Worm (Caenorhabditis elegans): ENCODE data around the gene F48F5.6.
A peak's percentile ranks its signal among the peaks of the same experiment; 100 is the strongest.

The F48F5.6 gene

DNA sequence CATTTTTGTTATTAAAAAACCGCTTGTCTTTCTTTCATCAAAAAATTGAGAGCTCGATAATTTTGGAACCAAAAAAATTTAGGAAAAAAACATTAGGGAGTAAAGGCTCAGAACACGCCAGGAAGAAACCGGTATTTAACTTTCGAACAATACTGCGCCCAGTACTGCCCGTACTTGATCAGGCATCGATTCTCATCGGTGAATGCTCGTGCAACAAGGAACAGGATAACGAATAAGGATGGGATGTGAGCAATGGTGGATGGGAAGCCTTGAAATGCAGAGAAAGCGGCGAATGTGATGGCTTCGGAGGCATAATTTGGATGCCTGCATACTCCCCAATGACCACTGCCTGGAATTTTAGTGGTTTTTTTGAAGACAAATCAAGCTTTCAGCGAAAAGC lies 27.8 kb upstream of the F48F5.6 start:
- TF ChIP-seq ztf-4 (tag; optimal IDR thresholded peaks at IDR 0.05): no peak
- no peak for TF ChIP-seq nhr-84 (tag; optimal IDR thresholded peaks at IDR 0.05)
- TF ChIP-seq isw-1 (GFP tag; IDR thresholded peaks at IDR 0.05): no peak
- TF ChIP-seq pqm-1 (tag; optimal IDR thresholded peaks at IDR 0.05): no peak
- no peak for TF ChIP-seq hpl-2 (GFP tag; optimal IDR thresholded peaks at IDR 0.05)
- no peak for TF ChIP-seq skn-1 (tag; optimal IDR thresholded peaks at IDR 0.05)
- no peak for TF ChIP-seq F16B12.6 (tag; optimal IDR thresholded peaks at IDR 0.05)
- TF ChIP-seq ces-1 (GFP tag; optimal IDR thresholded peaks at IDR 0.05): no peak
- no peak for TF ChIP-seq mef-2 (tag; optimal IDR thresholded peaks at IDR 0.05)
- no peak for TF ChIP-seq C16A3.4 (tag; optimal IDR thresholded peaks at IDR 0.05)
- no peak for TF ChIP-seq lin-39 (tag; optimal IDR thresholded peaks at IDR 0.05)
- TF ChIP-seq nhr-12 (tag; optimal IDR thresholded peaks at IDR 0.05): no peak
- no peak for TF ChIP-seq tbx-2 (tag; optimal IDR thresholded peaks at IDR 0.05)
- TF ChIP-seq Y116A8C.19 (tag; optimal IDR thresholded peaks at IDR 0.05; ENCODE audit: borderline replicate concordance): no peak
- no peak for TF ChIP-seq fkh-4 (tag; optimal IDR thresholded peaks at IDR 0.05; ENCODE audit: borderline replicate concordance)
- TF ChIP-seq unc-98 (GFP tag; IDR thresholded peaks at IDR 0.05): no peak

DNA sequence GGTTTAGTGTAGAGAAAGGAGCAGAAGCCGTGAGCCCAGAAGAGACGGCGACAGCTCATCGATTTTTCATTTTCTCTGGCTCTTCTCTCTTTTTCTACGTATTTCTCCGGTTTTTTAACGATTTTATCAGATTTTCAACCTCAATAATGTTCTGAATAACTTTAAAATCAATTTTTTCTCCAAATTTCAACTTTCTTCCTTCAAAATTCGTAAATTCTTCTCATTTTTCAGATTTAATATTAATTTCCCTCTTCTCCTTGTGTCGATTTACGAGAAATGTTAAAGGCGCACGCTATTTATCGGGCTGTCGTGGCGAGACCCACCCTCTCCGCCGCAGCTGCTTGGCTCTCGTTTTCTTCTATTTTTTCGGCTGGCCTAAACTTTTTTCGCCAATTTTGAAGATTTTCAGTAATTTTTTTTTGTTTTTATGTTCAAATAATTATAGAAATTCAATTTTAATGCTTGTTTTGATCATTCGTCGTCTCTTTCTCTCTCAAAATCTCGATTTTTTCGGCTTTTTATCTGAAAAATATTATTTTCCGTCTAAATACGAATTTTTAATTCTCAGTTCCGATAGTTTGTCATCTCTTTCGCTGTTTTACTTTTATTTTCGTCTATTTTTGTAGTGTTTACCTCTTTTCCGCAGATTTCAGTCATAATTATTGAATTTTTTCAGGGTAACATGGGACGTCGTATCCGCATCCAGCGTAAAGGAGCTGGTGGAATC lies 26.2 kb upstream of the F48F5.6 start, which contains the start of the genes calf-1 and rpl-2:
Gene calf-1, minus strand, starts transcription at position 77 of the 727 bp plus-strand sequence.
Gene rpl-2, plus strand, starts transcription at position 677 of the 727 bp plus-strand sequence.
- TF ChIP-seq dpl-1 (GFP tag; optimal IDR thresholded peaks at IDR 0.05): peak; percentile 55 to 67 (median 63)
- TF ChIP-seq hlh-4 (tag; optimal IDR thresholded peaks at IDR 0.05): no peak
- no peak for TF ChIP-seq fos-1 (tag; optimal IDR thresholded peaks at IDR 0.05)
- TF ChIP-seq ztf-4 (tag; optimal IDR thresholded peaks at IDR 0.05): no peak
- no peak for TF ChIP-seq egl-13 (tag; optimal IDR thresholded peaks at IDR 0.05)
- TF ChIP-seq lin-35 (GFP tag; optimal IDR thresholded peaks at IDR 0.05): peak; percentile 62 to 84
- no peak for TF ChIP-seq pax-3 (tag; optimal IDR thresholded peaks at IDR 0.05)
- no peak for TF ChIP-seq unc-86 (tag; optimal IDR thresholded peaks at IDR 0.05)
- no peak for TF ChIP-seq mdl-1 (tag; optimal IDR thresholded peaks at IDR 0.05)
- no peak for TF ChIP-seq nhr-28 (tag; optimal IDR thresholded peaks at IDR 0.05)
- no peak for TF ChIP-seq nhr-11 (tag; optimal IDR thresholded peaks at IDR 0.05)
- no peak for TF ChIP-seq zip-4 (GFP tag; optimal IDR thresholded peaks at IDR 0.05)
- no peak for TF ChIP-seq ceh-8 (GFP tag; optimal IDR thresholded peaks at IDR 0.05)
- peak; percentile 9 for TF ChIP-seq nhr-237 (tag; optimal IDR thresholded peaks at IDR 0.05)
- peak; percentile 57 for TF ChIP-seq dsc-1 (tag; optimal IDR thresholded peaks at IDR 0.05)
- TF ChIP-seq snu-23 (GFP tag; optimal IDR thresholded peaks at IDR 0.05): peak; percentile 79
- no peak for TF ChIP-seq grh-1 (GFP tag; IDR thresholded peaks at IDR 0.05)
- TF ChIP-seq ztf-11 (tag; optimal IDR thresholded peaks at IDR 0.05): no peak
- no peak for TF ChIP-seq Y116A8C.19 (tag; optimal IDR thresholded peaks at IDR 0.05; ENCODE audit: borderline replicate concordance)
- TF ChIP-seq C34B4.2 (tag; optimal IDR thresholded peaks at IDR 0.05): no peak
- TF ChIP-seq vab-15 (tag; optimal IDR thresholded peaks at IDR 0.05): no peak
- TF ChIP-seq nhr-71 (tag; optimal IDR thresholded peaks at IDR 0.05): peak; percentile 78
- TF ChIP-seq lin-13 (GFP tag; optimal IDR thresholded peaks at IDR 0.05): peak; percentile 28
- TF ChIP-seq ets-5 (GFP tag; IDR thresholded peaks at IDR 0.05): no peak
- TF ChIP-seq lin-15B (tag; optimal IDR thresholded peaks at IDR 0.05): no peak
- peak; percentile 65 for TF ChIP-seq skn-1 (tag; optimal IDR thresholded peaks at IDR 0.05)
- peak; percentile 14 for TF ChIP-seq nhr-77 (tag; optimal IDR thresholded peaks at IDR 0.05)
- TF ChIP-seq F16B12.6 (tag; optimal IDR thresholded peaks at IDR 0.05): peak; percentile 57
- TF ChIP-seq ceh-63 (GFP tag; optimal IDR thresholded peaks at IDR 0.05): no peak
- no peak for TF ChIP-seq unc-30 (tag; optimal IDR thresholded peaks at IDR 0.05)
- peak; percentile 62 for TF ChIP-seq rnt-1 (tag; optimal IDR thresholded peaks at IDR 0.05)
- TF ChIP-seq fkh-4 (tag; optimal IDR thresholded peaks at IDR 0.05; ENCODE audit: borderline replicate concordance): no peak
- peak; percentile 42 for TF ChIP-seq unc-130 (tag; optimal IDR thresholded peaks at IDR 0.05)
- TF ChIP-seq ceh-88 (GFP tag; IDR thresholded peaks at IDR 0.05): no peak
- TF ChIP-seq irx-1 (tag; optimal IDR thresholded peaks at IDR 0.05): no peak
- peak; percentile 59 for TF ChIP-seq xbp-1 (tag; optimal IDR thresholded peaks at IDR 0.05)
- TF ChIP-seq swsn-7 (tag; optimal IDR thresholded peaks at IDR 0.05): peak; percentile 53
- no peak for TF ChIP-seq sox-4 (tag; optimal IDR thresholded peaks at IDR 0.05)
- TF ChIP-seq nhr-12 (tag; optimal IDR thresholded peaks at IDR 0.05): no peak
- TF ChIP-seq hlh-17 (GFP tag; optimal IDR thresholded peaks at IDR 0.05; ENCODE audit: borderline replicate concordance): no peak
- TF ChIP-seq nhr-47 (tag; optimal IDR thresholded peaks at IDR 0.05): peak; percentile 69

Data from whole organism, L1 larva.